Worm (Caenorhabditis elegans): ENCODE data around the gene fbxb-45.
A peak's percentile ranks its signal among the peaks of the same experiment; 100 is the strongest.
"Not testable (repeated sequence)": the region's sequence is repeated elsewhere in the genome, so short reads cannot be mapped to it uniquely, and the experiment has no call there.

Gene fbxb-45

ce11 chrII:1046937-1047336, 3.1 kb upstream of the fbxb-45 start:
- peak; percentile 19; the same call in 1 of the 2 replicates for TF ChIP-seq pes-1 (GFP tag; IDR thresholded peaks at IDR 0.05)
- TF ChIP-seq hnd-1 (tag; optimal IDR thresholded peaks at IDR 0.05) = no peak

DNA sequence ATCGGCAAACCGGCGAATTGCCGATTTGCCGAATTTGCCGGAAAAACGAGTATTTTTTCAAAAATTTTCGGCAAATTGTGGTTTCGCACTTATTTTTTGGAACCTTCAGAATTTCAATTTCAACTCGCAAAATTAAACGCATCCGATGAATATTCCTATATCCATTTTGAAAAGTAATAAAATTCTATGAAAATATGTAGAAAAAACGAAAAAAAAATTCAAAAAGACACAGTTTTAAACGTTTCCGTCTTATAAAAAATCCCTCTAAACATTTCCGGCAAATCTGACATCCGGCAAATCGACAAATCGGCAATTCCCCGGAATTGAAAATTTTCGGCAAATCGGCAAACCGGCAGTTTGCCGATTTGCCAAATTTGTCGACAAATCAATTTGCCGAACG, 1.9 kb upstream of the fbxb-45 start, which contains the start of gene str-148:
Gene str-148 (plus strand): TSS at position 301 of the 400 bp plus-strand sequence.
- TF ChIP-seq flt-1 (GFP tag; IDR thresholded peaks at IDR 0.05) (no peak), hnd-1 (tag; optimal IDR thresholded peaks at IDR 0.05) (no peak), F13C5.2 (tag; optimal IDR thresholded peaks at IDR 0.05) (no peak), pes-1 (GFP tag; IDR thresholded peaks at IDR 0.05) (no peak), tbx-37 (GFP tag; conservative IDR thresholded peaks at IDR 0.05) (no peak), ceh-36 (tag; optimal IDR thresholded peaks at IDR 0.05) (no peak), ceh-13 (GFP tag; optimal IDR thresholded peaks at IDR 0.05) (no peak), aly-1 (tag; optimal IDR thresholded peaks at IDR 0.05) (no peak), ama-1 (optimal IDR thresholded peaks at IDR 0.05) (no peak), scrt-1 (GFP tag; IDR thresholded peaks at IDR 0.05) (no peak), hmg-4 (GFP tag; optimal IDR thresholded peaks at IDR 0.05) (no peak), tbx-11 (GFP tag; IDR thresholded peaks at IDR 0.05) (no peak), ets-7 (tag; optimal IDR thresholded peaks at IDR 0.05) (no peak), B0310.2 (tag; optimal IDR thresholded peaks at IDR 0.05) (no peak), sea-1 (GFP tag; conservative IDR thresholded peaks at IDR 0.05) (no peak), hmbx-1 (tag; optimal IDR thresholded peaks at IDR 0.05) (no peak), tra-4 (tag; optimal IDR thresholded peaks at IDR 0.05) (no peak)

- TF ChIP-seq ceh-13 (GFP tag; optimal IDR thresholded peaks at IDR 0.05) (no peak), hnd-1 (tag; optimal IDR thresholded peaks at IDR 0.05) (no peak), ceh-36 (tag; optimal IDR thresholded peaks at IDR 0.05) (no peak)
Measured at ce11 chrII:1042227-1042626, 1.6 kb downstream of the fbxb-45 start, which contains the start of gene fbxb-41. TSS of gene fbxb-41 (minus strand) at chrII:1042327.

DNA sequence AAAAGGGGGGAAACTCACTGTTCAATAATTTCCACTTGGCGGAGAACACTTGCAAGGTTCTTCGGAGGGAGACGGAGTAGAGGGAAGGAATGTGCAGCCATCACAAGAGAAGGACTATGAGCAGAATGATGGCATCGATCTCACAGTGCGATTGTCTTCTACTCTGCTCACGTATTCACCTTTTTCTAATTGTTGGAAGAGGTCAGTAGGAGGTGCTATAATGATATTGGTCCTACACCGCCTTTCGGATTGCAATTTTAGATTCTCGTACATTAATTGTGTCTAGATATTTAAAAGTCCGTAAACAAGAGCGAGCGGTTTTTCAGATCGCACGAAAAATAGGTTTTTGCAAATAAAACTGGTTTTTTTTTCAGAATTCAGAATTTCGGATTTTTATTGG, 3.4 kb downstream of the fbxb-45 start, which contains the start of gene fbxb-39:
Gene fbxb-39 (minus strand): TSS at position 101 of the 400 bp plus-strand sequence.
- TF ChIP-seq hnd-1 (tag; optimal IDR thresholded peaks at IDR 0.05) (no peak), tbx-37 (GFP tag; conservative IDR thresholded peaks at IDR 0.05) (no peak), hmg-4 (GFP tag; optimal IDR thresholded peaks at IDR 0.05) (no peak), tra-4 (tag; optimal IDR thresholded peaks at IDR 0.05) (no peak), flt-1 (GFP tag; IDR thresholded peaks at IDR 0.05) (no peak), scrt-1 (GFP tag; IDR thresholded peaks at IDR 0.05) (no peak), sea-1 (GFP tag; conservative IDR thresholded peaks at IDR 0.05) (no peak), ets-7 (tag; optimal IDR thresholded peaks at IDR 0.05) (no peak), tbx-11 (GFP tag; IDR thresholded peaks at IDR 0.05) (no peak), F13C5.2 (tag; optimal IDR thresholded peaks at IDR 0.05) (no peak), aly-1 (tag; optimal IDR thresholded peaks at IDR 0.05) (no peak), hmbx-1 (tag; optimal IDR thresholded peaks at IDR 0.05) (no peak), ama-1 (optimal IDR thresholded peaks at IDR 0.05) (no peak), B0310.2 (tag; optimal IDR thresholded peaks at IDR 0.05) (no peak), ceh-36 (tag; optimal IDR thresholded peaks at IDR 0.05) (no peak), ceh-13 (GFP tag; optimal IDR thresholded peaks at IDR 0.05) (no peak), pes-1 (GFP tag; IDR thresholded peaks at IDR 0.05) (no peak)

DNA sequence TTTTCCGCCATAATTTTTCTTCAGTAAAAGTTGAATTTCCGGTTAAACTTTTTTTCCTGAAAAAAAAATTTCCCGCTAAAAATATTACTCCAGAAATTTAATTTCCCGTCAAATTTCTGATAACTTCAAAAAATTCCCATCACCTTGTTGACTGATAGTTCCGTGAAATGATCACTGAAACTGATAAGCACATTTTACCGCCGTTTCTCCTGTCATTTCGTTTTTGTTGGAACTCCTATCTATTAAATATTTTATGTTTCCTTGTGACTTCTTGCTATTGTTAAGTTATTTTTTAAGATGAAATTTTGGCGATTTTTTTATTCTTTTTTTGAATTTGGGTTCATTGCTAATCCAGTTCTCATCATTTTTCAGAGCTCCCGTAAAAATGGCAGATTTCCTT, 15.2 kb downstream of the fbxb-45 start, which contains the start of gene math-34:
Gene math-34 (plus strand): TSS at position 371 of the 400 bp plus-strand sequence.
- TF ChIP-seq aly-1 (tag; optimal IDR thresholded peaks at IDR 0.05) = no peak
- no peak for TF ChIP-seq hmbx-1 (tag; optimal IDR thresholded peaks at IDR 0.05)
- no peak for TF ChIP-seq scrt-1 (GFP tag; IDR thresholded peaks at IDR 0.05)
- TF ChIP-seq tbx-37 (GFP tag; conservative IDR thresholded peaks at IDR 0.05) = no peak
- no peak for TF ChIP-seq sea-1 (GFP tag; conservative IDR thresholded peaks at IDR 0.05)
- no peak for TF ChIP-seq flt-1 (GFP tag; IDR thresholded peaks at IDR 0.05)
- TF ChIP-seq ceh-36 (tag; optimal IDR thresholded peaks at IDR 0.05) = no peak
- no peak for TF ChIP-seq ama-1 (optimal IDR thresholded peaks at IDR 0.05)
- no peak for TF ChIP-seq ets-7 (tag; optimal IDR thresholded peaks at IDR 0.05)
- no peak for TF ChIP-seq B0310.2 (tag; optimal IDR thresholded peaks at IDR 0.05)
- TF ChIP-seq hnd-1 (tag; optimal IDR thresholded peaks at IDR 0.05) = no peak
- no peak for TF ChIP-seq hmg-4 (GFP tag; optimal IDR thresholded peaks at IDR 0.05)

- TF ChIP-seq tra-4 (tag; optimal IDR thresholded peaks at IDR 0.05) (no peak), hmbx-1 (tag; optimal IDR thresholded peaks at IDR 0.05) (no peak), ceh-36 (tag; optimal IDR thresholded peaks at IDR 0.05) (no peak), ceh-13 (GFP tag; optimal IDR thresholded peaks at IDR 0.05) (no peak), F13C5.2 (tag; optimal IDR thresholded peaks at IDR 0.05) (no peak), scrt-1 (GFP tag; IDR thresholded peaks at IDR 0.05) (no peak), flt-1 (GFP tag; IDR thresholded peaks at IDR 0.05) (no peak), tbx-37 (GFP tag; conservative IDR thresholded peaks at IDR 0.05) (no peak)
Measured at ce11 chrII:1026670-1027069, 17.2 kb downstream of the fbxb-45 start, which contains the start of gene M01D1.12. TSS of gene M01D1.12 (plus strand) at chrII:1026970.

- TF ChIP-seq hmbx-1 (tag; optimal IDR thresholded peaks at IDR 0.05); pes-1 (GFP tag; IDR thresholded peaks at IDR 0.05); aly-1 (tag; optimal IDR thresholded peaks at IDR 0.05): not testable (repeated sequence)
Measured at ce11 chrII:1024684-1025083, 19.1 kb downstream of the fbxb-45 start, which contains the start of gene btb-11. TSS of gene btb-11 (minus strand) at chrII:1024784.

ce11 chrII:1006375-1006774, 37.5 kb downstream of the fbxb-45 start, which contains the start of gene F45D11.14:
TSS of gene F45D11.14 (minus strand) at chrII:1006475.
- TF ChIP-seq tbx-37 (GFP tag; conservative IDR thresholded peaks at IDR 0.05); ets-7 (tag; optimal IDR thresholded peaks at IDR 0.05); ceh-13 (GFP tag; optimal IDR thresholded peaks at IDR 0.05): not testable (repeated sequence)

All from whole organism, early embryonic.